Worm (Caenorhabditis elegans) whole organism, young adult: Measurements from ENCODE around the gene anmt-3.

Source experiments
- B0019.2 ChIP-seq: fragments of 200-800 bp; sonication (Bioruptor generic); conservative IDR thresholded peaks from 2 replicates; pipeline ENCODE4 v1.3.6; 2022; ENCODE audit warnings: missing genetic modification reagents, missing genetic modification characterization, missing compliant biosample characterization
- F22D6.2 ChIP-seq: sonication (generic microtip); optimal IDR thresholded peaks from 2 replicates; lab custom pipeline; 2016; ENCODE audit warnings: mild to moderate bottlenecking, missing genetic modification characterization, missing compliant biosample characterization
- F33H1.4 ChIP-seq: fragments of 200-800 bp; sonication (Bioruptor generic); IDR thresholded peaks from 2 replicates; pipeline ENCODE4 v1.3.6; 2022; ENCODE audit warnings: missing genetic modification reagents, missing genetic modification characterization, missing compliant biosample characterization
- F37B4.10 ChIP-seq: fragments of 200-800 bp; sonication (Bioruptor generic); IDR thresholded peaks from 2 replicates; pipeline ENCODE4 v1.3.6; 2022; ENCODE audit warnings: missing genetic modification characterization, missing compliant biosample characterization
- F55B11.4 ChIP-seq: sonication (generic microtip); optimal IDR thresholded peaks from 2 replicates; lab custom pipeline; 2016; ENCODE audit warnings: missing compliant biosample characterization, missing genetic modification characterization, borderline replicate concordance; ENCODE audit not compliant: insufficient read depth
- T07F8.4 ChIP-seq: sonication (generic microtip); optimal IDR thresholded peaks from 2 replicates; lab custom pipeline; 2016; ENCODE audit warnings: mild to moderate bottlenecking, missing genetic modification characterization, moderate library complexity, missing compliant biosample characterization
- T26A5.8 ChIP-seq: sonication (generic microtip); optimal IDR thresholded peaks from 2 replicates; lab custom pipeline; 2016; ENCODE audit warnings: missing genetic modification characterization, missing compliant biosample characterization
- aptf-2 ChIP-seq: fragments of 200-800 bp; sonication (Bioruptor generic); conservative IDR thresholded peaks from 2 replicates; pipeline ENCODE4 v1.3.6; 2022; ENCODE audit warnings: missing genetic modification reagents, missing genetic modification characterization, missing compliant biosample characterization
- athp-1 ChIP-seq: sonication (generic microtip); optimal IDR thresholded peaks from 2 replicates; lab custom pipeline; 2017; ENCODE audit warnings: mild to moderate bottlenecking, missing genetic modification characterization, missing compliant biosample characterization
- attf-3 ChIP-seq: fragments of 200-800 bp; sonication (Bioruptor generic); conservative IDR thresholded peaks from 2 replicates; pipeline ENCODE4 v1.3.6; 2022; ENCODE audit warnings: missing genetic modification reagents, missing genetic modification characterization, missing compliant biosample characterization
- attf-6 ChIP-seq: fragments of 200-800 bp; sonication (Bioruptor generic); IDR thresholded peaks from 2 replicates; pipeline ENCODE4 v1.3.6; 2022; ENCODE audit warnings: missing genetic modification reagents, missing genetic modification characterization, missing compliant biosample characterization
- ceh-100 ChIP-seq: fragments of 200-800 bp; sonication (Bioruptor generic); IDR thresholded peaks from 2 replicates; pipeline ENCODE4 v1.3.6; 2022; ENCODE audit warnings: missing genetic modification reagents, missing genetic modification characterization, missing compliant biosample characterization
- ceh-40 ChIP-seq: fragments of 200-800 bp; sonication (Bioruptor generic); IDR thresholded peaks from 2 replicates; pipeline ENCODE4 v1.3.6; 2022; ENCODE audit warnings: missing genetic modification characterization, missing compliant biosample characterization
- ceh-79 ChIP-seq: sonication (generic microtip); optimal IDR thresholded peaks from 2 replicates; lab custom pipeline; 2017; ENCODE audit warnings: mild to moderate bottlenecking, missing genetic modification characterization, missing compliant biosample characterization
- ekl-4 ChIP-seq: fragments of 200-800 bp; sonication (Bioruptor generic); IDR thresholded peaks from 2 replicates; pipeline ENCODE4 v1.3.6; 2022; ENCODE audit warnings: missing genetic modification reagents, missing genetic modification characterization, missing compliant biosample characterization
- him-1 ChIP-seq: sonication (generic microtip); optimal IDR thresholded peaks from 2 replicates; lab custom pipeline; 2016; ENCODE audit warnings: missing genotype, missing genetic modification reagents, missing genetic modification characterization, missing compliant biosample characterization
- hmg-1.2 ChIP-seq: fragments of 200-800 bp; sonication (Bioruptor generic); IDR thresholded peaks from 2 replicates; pipeline ENCODE4 v1.3.6; 2022; ENCODE audit warnings: missing genetic modification reagents, missing genetic modification characterization, missing compliant biosample characterization
- hmg-20 ChIP-seq: fragments of 200-800 bp; sonication (Bioruptor generic); IDR thresholded peaks from 2 replicates; pipeline ENCODE4 v1.3.6; 2022; ENCODE audit warnings: missing genetic modification reagents, missing genetic modification characterization, missing compliant biosample characterization
- lin-35 ChIP-seq, 3 experiments: fragments of 150-350 bp in 2 of 3; sonication (generic microtip) in 1 of 3; optimal IDR thresholded peaks; 2 replicates each; lab custom pipeline; 2014 to 2018; ENCODE audit warnings: missing biosample characterization in 3 of 3, missing genetic modification characterization in 3 of 3, missing genetic modification reagents in 3 of 3
- lir-1 ChIP-seq: fragments of 200-800 bp; sonication (Bioruptor generic); conservative IDR thresholded peaks from 2 replicates; pipeline ENCODE4 v1.3.6; 2022; ENCODE audit warnings: missing genetic modification reagents, missing genetic modification characterization, missing compliant biosample characterization
- lsl-1 ChIP-seq: fragments of 200-800 bp; sonication (Bioruptor generic); optimal IDR thresholded peaks from 2 replicates; lab custom pipeline; 2018; ENCODE audit warnings: mild to moderate bottlenecking, missing genetic modification characterization, moderate library complexity, missing compliant biosample characterization
- mel-28 ChIP-seq: sonication (generic microtip); optimal IDR thresholded peaks from 2 replicates; lab custom pipeline; 2016; ENCODE audit warnings: borderline replicate concordance, mild to moderate bottlenecking, missing genetic modification characterization, missing compliant biosample characterization
- mes-4 ChIP-seq: sonication (generic microtip); optimal IDR thresholded peaks from 2 replicates; lab custom pipeline; 2016; ENCODE audit warnings: missing genotype, missing genetic modification characterization, missing compliant biosample characterization
- mxl-1 ChIP-seq: sonication (generic microtip); optimal IDR thresholded peaks from 2 replicates; lab custom pipeline; 2016; ENCODE audit warnings: missing genetic modification characterization, missing compliant biosample characterization
- nfya-2 ChIP-seq: fragments of 200-800 bp; sonication (Bioruptor generic); IDR thresholded peaks from 2 replicates; pipeline ENCODE4 v1.3.6; 2022; ENCODE audit warnings: missing genetic modification reagents, missing genetic modification characterization, missing compliant biosample characterization
- nfyb-1 ChIP-seq: fragments of 200-800 bp; sonication (Bioruptor generic); IDR thresholded peaks from 2 replicates; pipeline ENCODE4 v1.3.6; 2022; ENCODE audit warnings: missing genetic modification reagents, missing genetic modification characterization, missing compliant biosample characterization
- nhr-27 ChIP-seq: fragments of 200-800 bp; sonication (Bioruptor generic); optimal IDR thresholded peaks from 2 replicates; lab custom pipeline; 2018; ENCODE audit warnings: mild to moderate bottlenecking, missing genetic modification characterization, moderate library complexity, missing compliant biosample characterization
- nhr-90 ChIP-seq: sonication (generic microtip); optimal IDR thresholded peaks from 2 replicates; lab custom pipeline; 2016; ENCODE audit warnings: missing genotype, mild to moderate bottlenecking, missing genetic modification characterization, missing compliant biosample characterization
- rcor-1 ChIP-seq: fragments of 200-800 bp; sonication (Bioruptor generic); IDR thresholded peaks from 2 replicates; pipeline ENCODE4 v1.3.6; 2022; ENCODE audit warnings: missing genetic modification reagents, missing genetic modification characterization, missing compliant biosample characterization
- sdz-38 ChIP-seq: sonication (generic microtip); optimal IDR thresholded peaks from 2 replicates; lab custom pipeline; 2016; ENCODE audit warnings: missing genotype, missing genetic modification characterization, missing compliant biosample characterization
- sea-2 ChIP-seq: fragments of 200-800 bp; sonication (Bioruptor generic); IDR thresholded peaks from 2 replicates; pipeline ENCODE4 v1.3.6; 2022; ENCODE audit warnings: missing genetic modification characterization, missing compliant biosample characterization
- unc-130 ChIP-seq: sonication (generic microtip); optimal IDR thresholded peaks from 2 replicates; lab custom pipeline; 2016; ENCODE audit warnings: missing genetic modification reagents, missing genetic modification characterization, missing compliant biosample characterization
- ztf-22 ChIP-seq: fragments of 200-800 bp; sonication (Bioruptor generic); optimal IDR thresholded peaks from 2 replicates; lab custom pipeline; 2018; ENCODE audit warnings: mild to moderate bottlenecking, missing genetic modification characterization, moderate library complexity, missing compliant biosample characterization
- ztf-25 ChIP-seq: fragments of 200-800 bp; sonication (Bioruptor generic); IDR thresholded peaks from 2 replicates; pipeline ENCODE4 v1.3.6; 2022; ENCODE audit warnings: missing genetic modification reagents, missing genetic modification characterization, missing compliant biosample characterization
- ztf-28 ChIP-seq: fragments of 200-800 bp; sonication (Bioruptor generic); IDR thresholded peaks from 2 replicates; pipeline ENCODE4 v1.3.6; 2022; ENCODE audit warnings: missing genetic modification reagents, missing genetic modification characterization, missing compliant biosample characterization
- ztf-6 ChIP-seq: fragments of 200-800 bp; sonication (Bioruptor generic); IDR thresholded peaks from 2 replicates; pipeline ENCODE4 v1.3.6; 2022; ENCODE audit warnings: missing genetic modification reagents, missing genetic modification characterization, missing compliant biosample characterization

anmt-3 gene

ce11 chrV:9962394-9962793, 4.3 kb upstream of the anmt-3 start, which contains the start of gene madf-4:
TSS of gene madf-4 (minus strand) at chrV:9962494.
- no peak for TF ChIP-seq sdz-38 (tag; lab: Kevin White, UChicago)
- TF ChIP-seq ceh-40 (GFP tag; lab: Robert Waterston, UW) = no peak
- no peak for TF ChIP-seq ztf-28 (GFP tag; lab: Robert Waterston, UW)
- no peak for TF ChIP-seq ekl-4
- no peak for TF ChIP-seq F55B11.4
- no peak for TF ChIP-seq sea-2
- no peak for TF ChIP-seq athp-1 (tag; lab: Kevin White, UChicago)

ce11 chrV:9960376-9960775, 2.2 kb upstream of the anmt-3 start, which contains the start of gene T07C12.10:
TSS of gene T07C12.10 (minus strand) at chrV:9960476.
- TF ChIP-seq nhr-90 (tag; lab: Kevin White, UChicago) = no peak
- no peak for TF ChIP-seq T26A5.8 (tag; lab: Kevin White, UChicago)
- no peak for TF ChIP-seq him-1
- TF ChIP-seq sdz-38 (tag; lab: Kevin White, UChicago) = no peak
- no peak for TF ChIP-seq nfyb-1 (GFP tag; lab: Robert Waterston, UW)
- no peak for TF ChIP-seq ceh-100
- no peak for TF ChIP-seq mxl-1 (tag; lab: Kevin White, UChicago)
- no peak for TF ChIP-seq B0019.2 (GFP tag; lab: Robert Waterston, UW)
- TF ChIP-seq ztf-28 (GFP tag; lab: Robert Waterston, UW) = no peak

ce11 chrV:9958654-9959053, 523 bp upstream of the anmt-3 start:
- TF ChIP-seq ceh-79 (tag; lab: Kevin White, UChicago) (no peak), nfya-2 (GFP tag; lab: Robert Waterston, UW) (no peak), mes-4 (tag; lab: Kevin White, UChicago) (no peak), attf-6 (GFP tag; lab: Robert Waterston, UW) (no peak), ztf-25 (GFP tag; lab: Robert Waterston, UW) (no peak), T07F8.4 (tag; lab: Kevin White, UChicago) (no peak), aptf-2 (GFP tag; lab: Robert Waterston, UW) (no peak), nhr-27 (tag; lab: Kevin White, UChicago) (no peak), hmg-1.2 (GFP tag; lab: Robert Waterston, UW) (no peak), F37B4.10 (GFP tag; lab: Robert Waterston, UW) (no peak), F55B11.4 (no peak), hmg-20 (GFP tag; lab: Robert Waterston, UW) (no peak), F22D6.2 (no peak), mel-28 (tag; lab: Kevin White, UChicago) (no peak)

ce11 chrV:9952396-9952795, 5.7 kb downstream of the anmt-3 start, which contains the start of gene mam-5:
TSS of gene mam-5 (plus strand) at chrV:9952699.
- TF ChIP-seq attf-3 (GFP tag; lab: Robert Waterston, UW) = no peak
- TF ChIP-seq rcor-1 (GFP tag; lab: Robert Waterston, UW) = no peak
- TF ChIP-seq ceh-79 (tag; lab: Kevin White, UChicago) = no peak
- TF ChIP-seq ztf-6 (GFP tag; lab: Robert Waterston, UW) = no peak
- no peak for TF ChIP-seq lir-1
- TF ChIP-seq F33H1.4 = no peak
- no peak for TF ChIP-seq unc-130
- no peak for TF ChIP-seq lin-35 (GFP tag; optimal IDR thresholded peaks at IDR 0.05; lab: Kevin White, UChicago)
- no peak for TF ChIP-seq lsl-1
- TF ChIP-seq ztf-22 (GFP tag; lab: Kevin White, UChicago) = no peak
